Fruit fly (Drosophila melanogaster) whole organism, embryonic: ENCODE measurements around the gene ps.
A peak's percentile ranks its signal among the peaks of the same experiment; 100 is the strongest.

ENCODE experiments used
- Asciz ChIP-seq: fragments of 200-800 bp; sonication (Bioruptor generic); optimal IDR thresholded peaks from 2 replicates; lab custom pipeline; 2017; ENCODE audit warnings: missing biosample characterization, mild to moderate bottlenecking, missing genetic modification characterization, missing genetic modification reagents
- Bgb ChIP-seq: fragments of 200-800 bp; sonication (Bioruptor generic); IDR thresholded peaks from 2 replicates; pipeline ENCODE4 v1.3.6; 2022; ENCODE audit warnings: missing biosample characterization, missing genetic modification characterization; ENCODE audit not compliant: partially characterized antibody
- CG10267 ChIP-seq: fragments of 200-800 bp; sonication (Bioruptor generic); optimal IDR thresholded peaks from 2 replicates; lab custom pipeline; 2018; ENCODE audit warnings: missing biosample characterization, mild to moderate bottlenecking, missing genetic modification characterization, moderate library complexity
- CG10274 ChIP-seq: fragments of 200-800 bp; sonication (Bioruptor generic); optimal IDR thresholded peaks from 3 replicates; lab custom pipeline; 2017; ENCODE audit warnings: missing biosample characterization, mild to moderate bottlenecking, missing genetic modification characterization
- CG10431 ChIP-seq: fragments of 200-800 bp; sonication (Bioruptor generic); optimal IDR thresholded peaks from 3 replicates; lab custom pipeline; 2018; ENCODE audit warnings: missing biosample characterization, mild to moderate bottlenecking, missing genetic modification characterization
- CG12942 ChIP-seq: fragments of 200-800 bp; sonication (Bioruptor generic); optimal IDR thresholded peaks from 3 replicates; lab custom pipeline; 2016; ENCODE audit warnings: missing biosample characterization, missing genetic modification characterization
- CG13287 ChIP-seq: fragments of 200-800 bp; sonication (Bioruptor generic); IDR thresholded peaks from 2 replicates; pipeline ENCODE4 v1.3.6; 2022; ENCODE audit warnings: missing biosample characterization, missing genetic modification characterization; ENCODE audit not compliant: partially characterized antibody
- CG13424 ChIP-seq: fragments of 200-800 bp; sonication (Bioruptor generic); optimal IDR thresholded peaks from 2 replicates; lab custom pipeline; 2019; ENCODE audit warnings: missing biosample characterization, mild to moderate bottlenecking, missing genetic modification characterization, moderate library complexity
- CG13775 ChIP-seq: fragments of 200-800 bp; sonication (Bioruptor generic); optimal IDR thresholded peaks from 3 replicates; lab custom pipeline; 2017; ENCODE audit warnings: missing biosample characterization, mild to moderate bottlenecking, missing genetic modification characterization
- CG15269 ChIP-seq: fragments of 200-800 bp; sonication (Bioruptor generic); optimal IDR thresholded peaks from 2 replicates; lab custom pipeline; 2018; ENCODE audit warnings: missing biosample characterization, mild to moderate bottlenecking, missing genetic modification characterization, moderate library complexity
- CG15479 ChIP-seq: fragments of 200-800 bp; sonication (Bioruptor generic); optimal IDR thresholded peaks from 3 replicates; lab custom pipeline; 2019; ENCODE audit warnings: missing biosample characterization, mild to moderate bottlenecking, missing genetic modification characterization, moderate library complexity
- CG15601 ChIP-seq: fragments of 200-800 bp; sonication (Bioruptor generic); optimal IDR thresholded peaks from 3 replicates; lab custom pipeline; 2019; ENCODE audit warnings: missing biosample characterization, mild to moderate bottlenecking, missing genetic modification characterization, moderate library complexity
- CG18011 ChIP-seq: fragments of 200-800 bp; sonication (Bioruptor generic); optimal IDR thresholded peaks from 2 replicates; lab custom pipeline; 2017; ENCODE audit warnings: missing biosample characterization, missing genetic modification characterization, mild to moderate bottlenecking, moderate library complexity, missing genotype
- CG1832 ChIP-seq: fragments of 200-800 bp; sonication (Bioruptor generic); optimal IDR thresholded peaks from 2 replicates; lab custom pipeline; 2017; ENCODE audit warnings: missing biosample characterization, mild to moderate bottlenecking, missing genetic modification characterization, inconsistent platforms
- CG18764 ChIP-seq: fragments of 200-800 bp; sonication (Bioruptor generic); optimal IDR thresholded peaks from 3 replicates; lab custom pipeline; 2016; ENCODE audit warnings: missing biosample characterization, missing genetic modification characterization
- CG2120 ChIP-seq: fragments of 200-800 bp; sonication (Bioruptor generic); optimal IDR thresholded peaks from 3 replicates; lab custom pipeline; 2016; ENCODE audit warnings: missing biosample characterization, missing genetic modification characterization
- CG2202 ChIP-seq: fragments of 200-800 bp; sonication (Bioruptor generic); optimal IDR thresholded peaks from 2 replicates; lab custom pipeline; 2018; ENCODE audit warnings: missing biosample characterization, mild to moderate bottlenecking, missing genetic modification characterization
- CG3065 ChIP-seq: fragments of 200-800 bp; sonication (Bioruptor generic); optimal IDR thresholded peaks from 2 replicates; lab custom pipeline; 2016; ENCODE audit warnings: missing biosample characterization, missing genetic modification characterization
- CG3163 ChIP-seq: fragments of 200-800 bp; sonication (Bioruptor generic); optimal IDR thresholded peaks from 3 replicates; lab custom pipeline; 2016; ENCODE audit warnings: missing biosample characterization, missing genetic modification characterization
- CG34376 ChIP-seq: fragments of 200-800 bp; sonication (Bioruptor generic); optimal IDR thresholded peaks from 2 replicates; lab custom pipeline; 2018; ENCODE audit warnings: missing biosample characterization, mild to moderate bottlenecking, missing genetic modification characterization
- CG42726 ChIP-seq: fragments of 200-800 bp; sonication (Bioruptor generic); IDR thresholded peaks from 2 replicates; pipeline ENCODE4 v1.3.6; 2022; ENCODE audit warnings: missing biosample characterization, missing genetic modification characterization; ENCODE audit not compliant: partially characterized antibody
- CG4282 ChIP-seq: fragments of 200-800 bp; sonication (Bioruptor generic); optimal IDR thresholded peaks from 2 replicates; lab custom pipeline; 2016; ENCODE audit warnings: missing biosample characterization, missing genetic modification characterization
- CG4617 ChIP-seq: fragments of 200-800 bp; sonication (Bioruptor generic); optimal IDR thresholded peaks from 3 replicates; lab custom pipeline; 2016; ENCODE audit warnings: missing biosample characterization, missing genetic modification characterization, borderline replicate concordance
- CG6689 ChIP-seq: fragments of 200-800 bp; sonication (Bioruptor generic); IDR thresholded peaks from 2 replicates; pipeline ENCODE4 v1.3.6; 2022; ENCODE audit warnings: missing biosample characterization, missing genetic modification characterization
- CG7357 ChIP-seq: fragments of 200-800 bp; sonication (Bioruptor generic); IDR thresholded peaks from 3 replicates; pipeline ENCODE4 v1.3.6; 2022; ENCODE audit warnings: missing biosample characterization, missing genetic modification characterization
- Dip3 ChIP-seq: fragments of 200-800 bp; sonication (Bioruptor generic); optimal IDR thresholded peaks from 3 replicates; lab custom pipeline; 2016; ENCODE audit warnings: missing biosample characterization, missing genetic modification characterization
- Dref ChIP-seq: fragments of 200-800 bp; sonication (Bioruptor generic); IDR thresholded peaks from 2 replicates; pipeline ENCODE4 v1.3.6; 2022; ENCODE audit warnings: missing biosample characterization, missing genetic modification characterization
- Eip74EF ChIP-seq, 2 experiments: fragments of 200-800 bp in 1 of 2; fragments of >200 bp in 1 of 2; sonication (Bioruptor generic) in 1 of 2; optimal IDR thresholded peaks; 2 replicates each; lab custom pipeline; 2017 to 2019; ENCODE audit warnings: missing biosample characterization in 2 of 2, missing genetic modification characterization in 2 of 2, mild to moderate bottlenecking in 1 of 2, moderate library complexity in 1 of 2
- HLH4C ChIP-seq: fragments of 200-800 bp; sonication (Bioruptor generic); IDR thresholded peaks from 3 replicates; pipeline ENCODE4 v1.3.6; 2022; ENCODE audit warnings: missing biosample characterization, missing genetic modification characterization; ENCODE audit not compliant: partially characterized antibody
- Jarid2 ChIP-seq: fragments of 200-800 bp; sonication (Bioruptor generic); optimal IDR thresholded peaks from 3 replicates; lab custom pipeline; 2017; ENCODE audit warnings: mild to moderate bottlenecking, missing biosample characterization, missing genetic modification reagents, missing genetic modification characterization
- Nf-YB ChIP-seq: fragments of 200-800 bp; sonication (Bioruptor generic); optimal IDR thresholded peaks from 3 replicates; lab custom pipeline; 2019; ENCODE audit warnings: missing biosample characterization, mild to moderate bottlenecking, missing genetic modification characterization, moderate library complexity
- Oaz ChIP-seq: fragments of 200-800 bp; sonication (Bioruptor generic); IDR thresholded peaks from 2 replicates; pipeline ENCODE4 v1.3.6; 2022; ENCODE audit warnings: missing biosample characterization, missing genetic modification characterization
- Sry-β ChIP-seq: fragments of 200-800 bp; sonication (Bioruptor generic); optimal IDR thresholded peaks from 2 replicates; lab custom pipeline; 2018; ENCODE audit warnings: missing biosample characterization, mild to moderate bottlenecking, missing genetic modification characterization, moderate library complexity
- Xbp1 ChIP-seq: fragments of 200-800 bp; sonication (Bioruptor generic); optimal IDR thresholded peaks from 3 replicates; lab custom pipeline; 2016; ENCODE audit warnings: missing biosample characterization, mild to moderate bottlenecking, missing genetic modification characterization
- YL-1 ChIP-seq: fragments of 200-800 bp; sonication (Bioruptor generic); optimal IDR thresholded peaks from 3 replicates; lab custom pipeline; 2017; ENCODE audit warnings: missing biosample characterization, mild to moderate bottlenecking, missing genetic modification characterization
- al ChIP-seq: fragments of 200-800 bp; sonication (Bioruptor generic); IDR thresholded peaks from 2 replicates; pipeline ENCODE4 v1.3.6; 2022; ENCODE audit warnings: missing biosample characterization, missing genetic modification characterization
- bcd ChIP-seq: fragments of 200-800 bp; sonication (Bioruptor generic); optimal IDR thresholded peaks from 2 replicates; lab custom pipeline; 2017; ENCODE audit warnings: missing biosample characterization, mild to moderate bottlenecking, missing genetic modification characterization
- dati ChIP-seq: fragments of 200-800 bp; sonication (Bioruptor generic); IDR thresholded peaks from 2 replicates; pipeline ENCODE4 v1.3.6; 2022; ENCODE audit warnings: missing biosample characterization, missing genetic modification characterization
- dimm ChIP-seq: fragments of 200-800 bp; sonication (Bioruptor generic); IDR thresholded peaks from 2 replicates; pipeline ENCODE4 v1.3.6; 2022; ENCODE audit warnings: missing biosample characterization, missing genetic modification characterization
- eve ChIP-seq, 2 experiments: fragments of >200 bp; optimal IDR thresholded peaks; 2 replicates each; lab custom pipeline; 2017; ENCODE audit warnings: missing biosample characterization in 2 of 2, missing genetic modification characterization in 2 of 2
- klu ChIP-seq: fragments of 200-800 bp; sonication (Bioruptor generic); IDR thresholded peaks from 2 replicates; pipeline ENCODE4 v1.3.6; 2022; ENCODE audit warnings: missing biosample characterization, missing genetic modification characterization
- lilli ChIP-seq: fragments of 200-800 bp; sonication (Bioruptor generic); optimal IDR thresholded peaks from 3 replicates; lab custom pipeline; 2016; ENCODE audit warnings: missing biosample characterization, missing genetic modification characterization
- peb ChIP-seq: fragments of 200-800 bp; sonication (Bioruptor generic); IDR thresholded peaks from 2 replicates; pipeline ENCODE4 v1.3.6; 2022; ENCODE audit warnings: missing biosample characterization, missing genetic modification characterization
- ro ChIP-seq: fragments of 200-800 bp; sonication (Bioruptor generic); IDR thresholded peaks from 2 replicates; pipeline ENCODE4 v1.3.6; 2022; ENCODE audit warnings: missing biosample characterization, missing genetic modification characterization
- sug ChIP-seq: fragments of 200-800 bp; optimal IDR thresholded peaks from 2 replicates; lab custom pipeline; 2019; ENCODE audit warnings: missing biosample characterization, mild to moderate bottlenecking, missing genetic modification characterization, moderate library complexity
- tll ChIP-seq, 2 experiments: fragments of 200-800 bp in 1 of 2; fragments of >200 bp in 1 of 2; sonication (Bioruptor generic) in 1 of 2; optimal IDR thresholded peaks; 2 replicates each; lab custom pipeline; 2017 to 2019; ENCODE audit warnings: missing biosample characterization in 2 of 2, missing genetic modification characterization in 2 of 2, mild to moderate bottlenecking in 1 of 2, moderate library complexity in 1 of 2
- toy ChIP-seq: fragments of 200-800 bp; sonication (Bioruptor generic); IDR thresholded peaks from 2 replicates; pipeline ENCODE4 v1.3.6; 2022; ENCODE audit warnings: missing biosample characterization, missing genetic modification characterization
- unc-4 ChIP-seq: fragments of 200-800 bp; sonication (Bioruptor generic); IDR thresholded peaks from 2 replicates; pipeline ENCODE4 v1.3.6; 2022; ENCODE audit warnings: missing biosample characterization, missing genetic modification characterization; ENCODE audit not compliant: partially characterized antibody
- zfh2 ChIP-seq: fragments of 200-800 bp; sonication (Bioruptor generic); optimal IDR thresholded peaks from 2 replicates; lab custom pipeline; 2016; ENCODE audit warnings: missing biosample characterization, missing genetic modification characterization

Gene ps

dm6 chr3R:9428189-9428699 lies 10.5 kb downstream of the ps start (continued):
- TF ChIP-seq CG4617 (GFP tag; lab: Kevin White, UChicago): no peak
- TF ChIP-seq Bgb (GFP tag; lab: Robert Waterston, UW): no peak
- TF ChIP-seq CG15479 (GFP tag; lab: Kevin White, UChicago): peak; percentile 88
- no peak for TF ChIP-seq CG42726
- peak; percentile 8 for TF ChIP-seq CG2120
- peak; percentile 25 for TF ChIP-seq CG13424 (tag; lab: Kevin White, UChicago)
- no peak for TF ChIP-seq Dip3 (GFP tag; lab: Kevin White, UChicago)
- TF ChIP-seq ro (GFP tag; lab: Robert Waterston, UW): no peak
- peak; percentile 24 for TF ChIP-seq CG15601
- TF ChIP-seq CG13775 (GFP tag; lab: Kevin White, UChicago): no peak
- TF ChIP-seq CG12942 (GFP tag; lab: Kevin White, UChicago): no peak
- TF ChIP-seq zfh2 (GFP tag; lab: Kevin White, UChicago): no peak
- peak; percentile 70 for TF ChIP-seq CG1832 (GFP tag; lab: Kevin White, UChicago)
- TF ChIP-seq CG3163 (GFP tag; lab: Kevin White, UChicago): peak; percentile 21
- peak; percentile 45; the same call in 1 of the 2 replicates for TF ChIP-seq CG13287 (GFP tag; lab: Robert Waterston, UW)
- TF ChIP-seq CG10274 (GFP tag; lab: Kevin White, UChicago): no peak
- TF ChIP-seq Jarid2 (GFP tag; lab: Kevin White, UChicago): peak; percentile 69
- TF ChIP-seq CG18011 (GFP tag; lab: Kevin White, UChicago): peak; percentile 16
- TF ChIP-seq Asciz: peak; percentile 64
- TF ChIP-seq tll (GFP tag; optimal IDR thresholded peaks at IDR 0.05; lab: Kevin White, UChicago): peak in 1 of 2 experiments; percentile 24
- TF ChIP-seq CG15269 (tag; lab: Kevin White, UChicago): no peak
- peak; percentile 63 for TF ChIP-seq CG10431 (GFP tag; lab: Kevin White, UChicago)
- TF ChIP-seq eve (GFP tag; optimal IDR thresholded peaks at IDR 0.05; lab: Kevin White, UChicago): no peak
- TF ChIP-seq toy (GFP tag; lab: Robert Waterston, UW): no peak
- TF ChIP-seq klu (GFP tag; lab: Robert Waterston, UW): no peak
- TF ChIP-seq YL-1 (GFP tag; lab: Kevin White, UChicago): peak; percentile 57
- TF ChIP-seq dati (GFP tag; lab: Robert Waterston, UW): no peak
- no peak for TF ChIP-seq Dref (GFP tag; lab: Robert Waterston, UW)
- TF ChIP-seq peb: no peak
- no peak for TF ChIP-seq al (GFP tag; lab: Robert Waterston, UW)
- TF ChIP-seq CG34376 (GFP tag; lab: Kevin White, UChicago): peak; percentile 87
- no peak for TF ChIP-seq CG2202
- peak; percentile 51; the same call in 1 of the 2 replicates for TF ChIP-seq unc-4 (GFP tag; lab: Robert Waterston, UW)
- peak; percentile 22 for TF ChIP-seq Nf-YB
- TF ChIP-seq dimm (GFP tag; lab: Robert Waterston, UW): no peak
- peak; percentile 39 for TF ChIP-seq sug
- peak in 1 of 2 experiments; percentile 57 for TF ChIP-seq Eip74EF (GFP tag; optimal IDR thresholded peaks at IDR 0.05; lab: Kevin White, UChicago)
- TF ChIP-seq CG6689 (GFP tag; lab: Robert Waterston, UW): no peak
- no peak for TF ChIP-seq Oaz (GFP tag; lab: Robert Waterston, UW)
- TF ChIP-seq CG18764 (GFP tag; lab: Kevin White, UChicago): no peak
- TF ChIP-seq CG4282 (GFP tag; lab: Kevin White, UChicago): no peak
- TF ChIP-seq CG3065 (GFP tag; lab: Kevin White, UChicago): no peak
- no peak for TF ChIP-seq HLH4C (GFP tag; lab: Robert Waterston, UW)
- TF ChIP-seq CG10267: no peak
- peak; percentile 18 for TF ChIP-seq lilli (GFP tag; lab: Kevin White, UChicago)
- TF ChIP-seq Sry-β (GFP tag; lab: Kevin White, UChicago): no peak
- TF ChIP-seq Xbp1 (GFP tag; lab: Kevin White, UChicago): no peak
- TF ChIP-seq bcd (GFP tag; lab: Kevin White, UChicago): no peak
- no peak for TF ChIP-seq CG7357 (GFP tag; lab: Robert Waterston, UW)
